Worm (Caenorhabditis elegans) whole organism, L1 larva: Measurements from ENCODE around the gene grd-14.

ENCODE experiments used
- C04F5.9 ChIP-seq: sonication (generic microtip); optimal IDR thresholded peaks from 2 replicates; lab custom pipeline; 2016; ENCODE audit warnings: missing genetic modification characterization, missing compliant biosample characterization
- C16A3.4 ChIP-seq: fragments of 150-350 bp; optimal IDR thresholded peaks from 2 replicates; lab custom pipeline; 2014; ENCODE audit warnings: missing biosample characterization, missing genetic modification characterization
- Y116A8C.19 ChIP-seq: sonication (generic microtip); optimal IDR thresholded peaks from 2 replicates; lab custom pipeline; 2016; ENCODE audit warnings: missing compliant biosample characterization, missing genetic modification characterization, borderline replicate concordance
- alr-1 ChIP-seq: fragments of 200-800 bp; sonication (Bioruptor generic); optimal IDR thresholded peaks from 2 replicates; lab custom pipeline; 2018; ENCODE audit warnings: borderline replicate concordance, mild to moderate bottlenecking, missing genetic modification characterization, missing compliant biosample characterization
- blmp-1 ChIP-seq: fragments of 150-350 bp; optimal IDR thresholded peaks from 2 replicates; lab custom pipeline; 2014; ENCODE audit warnings: missing biosample characterization, missing genetic modification characterization
- ceh-63 ChIP-seq: fragments of 200-800 bp; sonication (Bioruptor generic); optimal IDR thresholded peaks from 2 replicates; lab custom pipeline; 2018; ENCODE audit warnings: mild to moderate bottlenecking, missing genetic modification characterization, missing compliant biosample characterization
- ceh-8 ChIP-seq: fragments of 200-800 bp; sonication (Bioruptor generic); optimal IDR thresholded peaks from 2 replicates; lab custom pipeline; 2018; ENCODE audit warnings: mild to moderate bottlenecking, missing genetic modification characterization, moderate library complexity, missing compliant biosample characterization
- ceh-90 ChIP-seq: sonication (generic microtip); optimal IDR thresholded peaks from 2 replicates; lab custom pipeline; 2016; ENCODE audit warnings: missing genetic modification characterization, missing compliant biosample characterization
- dsc-1 ChIP-seq: sonication (generic microtip); optimal IDR thresholded peaks from 2 replicates; lab custom pipeline; 2016; ENCODE audit warnings: mild to moderate bottlenecking, missing genetic modification characterization, missing compliant biosample characterization
- efl-1 ChIP-seq, 4 experiments: fragments of 150-350 bp; optimal IDR thresholded peaks in 3 of 4; peaks in 1 of 4; 1 replicate in 1 of 4; 2 replicates in 3 of 4; lab custom pipeline; 2014; ENCODE audit warnings: missing biosample characterization in 2 of 4, missing genetic modification characterization in 2 of 4, missing genetic modification reagents in 2 of 4
- egl-13 ChIP-seq: sonication (generic microtip); optimal IDR thresholded peaks from 2 replicates; lab custom pipeline; 2016; ENCODE audit warnings: missing genotype, missing genetic modification reagents, missing genetic modification characterization, missing compliant biosample characterization
- elt-3 ChIP-seq, 6 experiments: fragments of 150-350 bp in 1 of 6; sonication (generic microtip); optimal IDR thresholded peaks; 2 replicates each; lab custom pipeline; 2017 to 2018; ENCODE audit warnings: missing biosample characterization in 6 of 6, missing genetic modification characterization in 6 of 6, inconsistent platforms in 1 of 6
- fkh-10 ChIP-seq: sonication (generic microtip); optimal IDR thresholded peaks from 2 replicates; lab custom pipeline; 2017; ENCODE audit warnings: missing biosample characterization, missing genetic modification reagents, missing genetic modification characterization
- fkh-8 ChIP-seq: sonication (generic microtip); optimal IDR thresholded peaks from 2 replicates; lab custom pipeline; 2016; ENCODE audit warnings: mild to moderate bottlenecking, missing genetic modification characterization, missing compliant biosample characterization
- grh-1 ChIP-seq: fragments of 200-800 bp; sonication (Bioruptor generic); IDR thresholded peaks from 2 replicates; pipeline ENCODE4 v1.3.6; 2022; ENCODE audit warnings: missing genetic modification reagents, missing genetic modification characterization, missing compliant biosample characterization
- hlh-17 ChIP-seq: fragments of 200-800 bp; sonication (Bioruptor generic); optimal IDR thresholded peaks from 2 replicates; lab custom pipeline; 2018; ENCODE audit warnings: missing genetic modification characterization, mild to moderate bottlenecking, missing compliant biosample characterization, moderate library complexity, borderline replicate concordance
- hlh-4 ChIP-seq: sonication (generic microtip); optimal IDR thresholded peaks from 2 replicates; lab custom pipeline; 2016; ENCODE audit warnings: mild to moderate bottlenecking, missing genetic modification characterization, missing compliant biosample characterization
- irx-1 ChIP-seq: sonication (generic microtip); optimal IDR thresholded peaks from 2 replicates; lab custom pipeline; 2016; ENCODE audit warnings: missing genetic modification characterization, missing compliant biosample characterization
- isw-1 ChIP-seq: fragments of 200-800 bp; sonication (Bioruptor generic); IDR thresholded peaks from 2 replicates; pipeline ENCODE4 v1.3.6; 2022; ENCODE audit warnings: missing genetic modification characterization, missing compliant biosample characterization
- jun-1 ChIP-seq: fragments of 150-350 bp; optimal IDR thresholded peaks from 2 replicates; lab custom pipeline; 2014; ENCODE audit warnings: missing biosample characterization, missing genetic modification reagents, missing genetic modification characterization
- lin-13 ChIP-seq: fragments of 150-350 bp; optimal IDR thresholded peaks from 2 replicates; lab custom pipeline; 2014; ENCODE audit warnings: missing biosample characterization, missing genetic modification reagents, missing genetic modification characterization
- lin-35 ChIP-seq, 2 experiments: fragments of 150-350 bp; optimal IDR thresholded peaks; 2 replicates each; lab custom pipeline; 2014; ENCODE audit warnings: missing biosample characterization in 2 of 2, missing genetic modification characterization in 2 of 2, missing genetic modification reagents in 2 of 2
- lin-39 ChIP-seq: fragments of 150-350 bp; optimal IDR thresholded peaks from 2 replicates; lab custom pipeline; 2014; ENCODE audit warnings: missing biosample characterization, missing genetic modification reagents, missing genetic modification characterization
- lsy-2 ChIP-seq, 2 experiments: fragments of 150-350 bp; optimal IDR thresholded peaks; 2 replicates each; lab custom pipeline; 2014; ENCODE audit warnings: missing biosample characterization in 2 of 2, missing genetic modification characterization in 2 of 2
- mef-2 ChIP-seq: fragments of 150-350 bp; optimal IDR thresholded peaks from 2 replicates; lab custom pipeline; 2014; ENCODE audit warnings: missing biosample characterization, missing genetic modification characterization
- mep-1 ChIP-seq: fragments of 150-350 bp; optimal IDR thresholded peaks from 2 replicates; lab custom pipeline; 2014; ENCODE audit warnings: missing biosample characterization, missing genetic modification characterization
- nhr-12 ChIP-seq: sonication (generic microtip); optimal IDR thresholded peaks from 2 replicates; lab custom pipeline; 2017; ENCODE audit warnings: missing biosample characterization, missing genetic modification characterization
- nhr-19 ChIP-seq: fragments of 200-800 bp; sonication (Bioruptor generic); conservative IDR thresholded peaks from 2 replicates; pipeline ENCODE4 v1.3.6; 2022; ENCODE audit warnings: missing genetic modification characterization, missing compliant biosample characterization
- nhr-76 ChIP-seq: sonication (generic microtip); optimal IDR thresholded peaks from 2 replicates; lab custom pipeline; 2017; ENCODE audit warnings: missing biosample characterization, missing genetic modification characterization
- nhr-77 ChIP-seq: fragments of 150-350 bp; optimal IDR thresholded peaks from 2 replicates; lab custom pipeline; 2014; ENCODE audit warnings: missing biosample characterization, missing genetic modification characterization
- nhr-84 ChIP-seq: sonication (generic microtip); optimal IDR thresholded peaks from 2 replicates; lab custom pipeline; 2017; ENCODE audit warnings: missing biosample characterization, missing genetic modification characterization
- nhr-85 ChIP-seq: sonication (generic microtip); peaks from one replicate; lab custom pipeline; 2016; ENCODE audit warnings: missing genetic modification characterization, inconsistent platforms, missing compliant biosample characterization
- nhr-90 ChIP-seq: sonication (generic microtip); optimal IDR thresholded peaks from 2 replicates; lab custom pipeline; 2016; ENCODE audit warnings: mild to moderate bottlenecking, missing genetic modification characterization, missing compliant biosample characterization; ENCODE audit not compliant: poor library complexity
- pqm-1 ChIP-seq: sonication (generic microtip); optimal IDR thresholded peaks from 3 replicates; lab custom pipeline; 2017; ENCODE audit warnings: missing biosample characterization, missing genetic modification characterization
- snpc-4 ChIP-seq: fragments of 150-350 bp; optimal IDR thresholded peaks from 2 replicates; lab custom pipeline; 2014; ENCODE audit warnings: missing biosample characterization, missing genetic modification characterization
- snu-23 ChIP-seq: sonication (generic microtip); optimal IDR thresholded peaks from 2 replicates; lab custom pipeline; 2016; ENCODE audit warnings: missing genetic modification characterization, missing compliant biosample characterization
- sup-37 ChIP-seq: fragments of 200-800 bp; sonication (Bioruptor generic); optimal IDR thresholded peaks from 2 replicates; lab custom pipeline; 2018; ENCODE audit warnings: mild to moderate bottlenecking, missing genetic modification characterization, missing compliant biosample characterization
- tlp-1 ChIP-seq: fragments of 150-350 bp; optimal IDR thresholded peaks from 2 replicates; lab custom pipeline; 2014; ENCODE audit warnings: missing biosample characterization, missing genetic modification characterization
- unc-130 ChIP-seq: fragments of 150-350 bp; optimal IDR thresholded peaks from 2 replicates; lab custom pipeline; 2017; ENCODE audit warnings: missing biosample characterization, missing genetic modification characterization, inconsistent platforms
- unc-98 ChIP-seq: fragments of 200-800 bp; sonication (Bioruptor generic); IDR thresholded peaks from 2 replicates; pipeline ENCODE4 v1.3.6; 2022; ENCODE audit warnings: missing genetic modification characterization, missing compliant biosample characterization
- xbp-1 ChIP-seq: sonication (generic microtip); optimal IDR thresholded peaks from 2 replicates; lab custom pipeline; 2016; ENCODE audit warnings: missing genetic modification characterization, missing compliant biosample characterization

grd-14 gene

ce11 chrX:8507053-8507452 is 7.2 kb downstream of the grd-14 start:
- TF ChIP-seq nhr-90 (no peak), blmp-1 (tag; lab: Kevin White, UChicago) (peak; percentile 74)

- TF ChIP-seq efl-1 (optimal IDR thresholded peaks at IDR 0.05; lab: Kevin White, UChicago) (no peak), efl-1 (GFP tag; optimal IDR thresholded peaks at IDR 0.05 in 1 of 2; lab: Kevin White, UChicago) (peak in 1 of 2 experiments; percentile 44), irx-1 (no peak)
- TF ChIP-seq, all 84 proteins: peak for 1
Measured at ce11 chrX:8507576-8507975, 7.8 kb downstream of the grd-14 start, which contains the start of gene H03E18.1. H03E18.1 (plus strand) TSS chrX:8507876.

- TF ChIP-seq nhr-12 (tag; lab: Kevin White, UChicago) (no peak), C16A3.4 (no peak), alr-1 (tag; lab: Kevin White, UChicago) (no peak), nhr-85 (peak; percentile 52), grh-1 (no peak), jun-1 (tag; lab: Kevin White, UChicago) (no peak), blmp-1 (tag; lab: Kevin White, UChicago) (peak; percentile 31)
Measured at ce11 chrX:8509088-8509487, 9.3 kb downstream of the grd-14 start.

- TF ChIP-seq mef-2 = no peak
- no peak for TF ChIP-seq nhr-84 (tag; lab: Kevin White, UChicago)
- no peak for TF ChIP-seq lin-39 (tag; lab: Kevin White, UChicago)
- no peak for TF ChIP-seq unc-98 (GFP tag; lab: Robert Waterston, UW)
- no peak for TF ChIP-seq mep-1
- no peak for TF ChIP-seq C16A3.4
- no peak for TF ChIP-seq isw-1 (GFP tag; lab: Robert Waterston, UW)
- TF ChIP-seq hlh-17 = no peak
- TF ChIP-seq lin-13 (GFP tag; lab: Kevin White, UChicago) = no peak
- no peak for TF ChIP-seq dsc-1
- TF ChIP-seq snpc-4 (tag; lab: Kevin White, UChicago) = no peak
- TF ChIP-seq snu-23 (GFP tag; lab: Kevin White, UChicago) = no peak
- TF ChIP-seq lsy-2 (tag; optimal IDR thresholded peaks at IDR 0.05; lab: Kevin White, UChicago) = no peak
- TF ChIP-seq blmp-1 (tag; lab: Kevin White, UChicago) = no peak
- TF ChIP-seq ceh-63 (GFP tag; lab: Kevin White, UChicago) = no peak
- TF ChIP-seq xbp-1 = no peak
- no peak for TF ChIP-seq ceh-90 (tag; lab: Kevin White, UChicago)
- TF ChIP-seq elt-3 (tag; optimal IDR thresholded peaks at IDR 0.05; lab: Kevin White, UChicago) = no peak
- TF ChIP-seq, all 84 proteins: peak for 0
Measured at ce11 chrX:8520402-8520801, 20.6 kb downstream of the grd-14 start, which contains the start of gene H03E18.2. H03E18.2 (minus strand) TSS chrX:8520502.

ce11 chrX:8521614-8522013 is 21.8 kb downstream of the grd-14 start, which contains the start of gene C03G5.14:
C03G5.14 (plus strand) TSS chrX:8521914.
- TF ChIP-seq unc-130 (tag; lab: Kevin White, UChicago) (no peak), mep-1 (no peak), tlp-1 (tag; lab: Kevin White, UChicago) (no peak), grh-1 (no peak), nhr-76 (tag; lab: Kevin White, UChicago) (no peak), hlh-4 (tag; lab: Kevin White, UChicago) (no peak), nhr-19 (no peak), egl-13 (tag; lab: Kevin White, UChicago) (no peak), snu-23 (GFP tag; lab: Kevin White, UChicago) (no peak)

ce11 chrX:8523000-8523399 is 23.2 kb downstream of the grd-14 start:
- TF ChIP-seq fkh-8 (tag; lab: Kevin White, UChicago) = peak; percentile 49
- TF ChIP-seq fkh-10 (GFP tag; lab: Kevin White, UChicago) = no peak
- no peak for TF ChIP-seq Y116A8C.19
- TF ChIP-seq ceh-8 = peak; percentile 91
- TF ChIP-seq lin-35 (GFP tag; optimal IDR thresholded peaks at IDR 0.05; lab: Kevin White, UChicago) = no peak
- no peak for TF ChIP-seq sup-37 (GFP tag; lab: Kevin White, UChicago)
- TF ChIP-seq xbp-1 = no peak
- TF ChIP-seq egl-13 (tag; lab: Kevin White, UChicago) = no peak
- no peak for TF ChIP-seq pqm-1 (tag; lab: Kevin White, UChicago)
- TF ChIP-seq C04F5.9 (tag; lab: Kevin White, UChicago) = no peak
- no peak for TF ChIP-seq nhr-77 (tag; lab: Kevin White, UChicago)
- no peak for TF ChIP-seq efl-1 (optimal IDR thresholded peaks at IDR 0.05; lab: Kevin White, UChicago)
- no peak for TF ChIP-seq efl-1 (GFP tag; optimal IDR thresholded peaks at IDR 0.05 in 1 of 2; lab: Kevin White, UChicago)
